Fruit fly (Drosophila melanogaster) whole organism: ENCODE measurements around the gene sNPF.

Source experiments
- CG8478 ChIP-seq: fragments of >200 bp; optimal IDR thresholded peaks from 2 replicates; lab custom pipeline; 2018; ENCODE audit warnings: inconsistent platforms
- Dll ChIP-seq: fragments of >200 bp; optimal IDR thresholded peaks from 2 replicates; lab custom pipeline; 2017
- EcR ChIP-seq, 2 experiments: fragments of >200 bp; optimal IDR thresholded peaks; 2 replicates each; lab custom pipeline; 2017; ENCODE audit warnings: missing biosample characterization in 2 of 2, missing genetic modification characterization in 2 of 2, missing genetic modification reagents in 2 of 2
- pan ChIP-seq: fragments of >200 bp; optimal IDR thresholded peaks from 2 replicates; lab custom pipeline; 2017
- psq ChIP-seq: fragments of >200 bp; optimal IDR thresholded peaks from 2 replicates; lab custom pipeline; 2017
- usp ChIP-seq: fragments of >200 bp; optimal IDR thresholded peaks from 2 replicates; lab custom pipeline; 2017; ENCODE audit warnings: missing biosample characterization, missing genetic modification characterization, mixed read lengths

Gene sNPF

dm6 chr2L:20091094-20091679 is 63.5 kb downstream of the sNPF start, which contains the start of the genes CG10747 and Pyroxd1:
TSS of gene CG10747 (minus strand) at chr2L:20091348.
TSS of gene Pyroxd1 (plus strand) at chr2L:20091435.
- TF ChIP-seq psq, result no peak
- TF ChIP-seq usp (GFP tag; lab: Kevin White, UChicago), result no peak
- no peak for TF ChIP-seq Dll (lab: Kevin White, UChicago)
- no peak for TF ChIP-seq CG8478 (lab: Kevin White, UChicago)
- TF ChIP-seq EcR (GFP tag; optimal IDR thresholded peaks at IDR 0.05; lab: Kevin White, UChicago), result no peak
- TF ChIP-seq pan (lab: Kevin White, UChicago), result no peak

dm6 chr2L:20093794-20094193 is 66.1 kb downstream of the sNPF start, which contains the start of the genes Taf13 and nesd:
TSS of gene Taf13 (minus strand) at chr2L:20093849.
TSS of gene nesd (plus strand) at chr2L:20093972.
- TF ChIP-seq EcR (GFP tag; optimal IDR thresholded peaks at IDR 0.05; lab: Kevin White, UChicago) (no peak), psq (no peak), CG8478 (lab: Kevin White, UChicago) (no peak), usp (GFP tag; lab: Kevin White, UChicago) (no peak), pan (lab: Kevin White, UChicago) (no peak), Dll (lab: Kevin White, UChicago) (no peak)

- TF ChIP-seq EcR (GFP tag; optimal IDR thresholded peaks at IDR 0.05; lab: Kevin White, UChicago) (no peak), pan (lab: Kevin White, UChicago) (no peak), Dll (lab: Kevin White, UChicago) (no peak), psq (no peak), usp (GFP tag; lab: Kevin White, UChicago) (no peak), CG8478 (lab: Kevin White, UChicago) (no peak)
Measured at dm6 chr2L:20097105-20097631, 69.5 kb downstream of the sNPF start, which contains the start of the genes mRpS18B and Kua. TSS of gene mRpS18B (minus strand) at chr2L:20097253. TSS of gene Kua (plus strand) at chr2L:20097581.

dm6 chr2L:20097773-20098172 is 70.1 kb downstream of the sNPF start:
- TF ChIP-seq psq (no peak), Dll (lab: Kevin White, UChicago) (no peak), EcR (GFP tag; optimal IDR thresholded peaks at IDR 0.05; lab: Kevin White, UChicago) (no peak), pan (lab: Kevin White, UChicago) (no peak), usp (GFP tag; lab: Kevin White, UChicago) (no peak), CG8478 (lab: Kevin White, UChicago) (no peak)

- TF ChIP-seq Dll (lab: Kevin White, UChicago) (no peak), EcR (GFP tag; optimal IDR thresholded peaks at IDR 0.05; lab: Kevin White, UChicago) (no peak), CG8478 (lab: Kevin White, UChicago) (no peak), psq (no peak), usp (GFP tag; lab: Kevin White, UChicago) (no peak), pan (lab: Kevin White, UChicago) (no peak)
Measured at dm6 chr2L:20098194-20098593, 70.5 kb downstream of the sNPF start.

- no peak for TF ChIP-seq CG8478 (lab: Kevin White, UChicago)
- TF ChIP-seq Dll (lab: Kevin White, UChicago), result no peak
- no peak for TF ChIP-seq EcR (GFP tag; optimal IDR thresholded peaks at IDR 0.05; lab: Kevin White, UChicago)
- no peak for TF ChIP-seq usp (GFP tag; lab: Kevin White, UChicago)
- TF ChIP-seq psq, result no peak
- no peak for TF ChIP-seq pan (lab: Kevin White, UChicago)
Measured at dm6 chr2L:20104050-20104449, 76.3 kb downstream of the sNPF start, which contains the start of gene CG13970. TSS of gene CG13970 (minus strand) at chr2L:20104150.

dm6 chr2L:20104526-20104925 is 76.8 kb downstream of the sNPF start:
- TF ChIP-seq Dll (lab: Kevin White, UChicago) (no peak), pan (lab: Kevin White, UChicago) (no peak), psq (no peak), usp (GFP tag; lab: Kevin White, UChicago) (no peak), EcR (GFP tag; optimal IDR thresholded peaks at IDR 0.05; lab: Kevin White, UChicago) (no peak), CG8478 (lab: Kevin White, UChicago) (no peak)
